Fruit fly (Drosophila melanogaster) Kc167 (cell line): Measurements from ENCODE around the gene CG31542.

Experiments
- h ChIP-seq: fragments of >200 bp; optimal IDR thresholded peaks from 3 replicates; lab custom pipeline; 2018; ENCODE audit warnings: missing external identifiers
- psq ChIP-seq: fragments of >200 bp; optimal IDR thresholded peaks from 2 replicates; lab custom pipeline; 2017; ENCODE audit warnings: missing external identifiers

dm6 chr3R:5414147-5414748 is 44.9 kb downstream of the CG31542 start, which contains the start of gene CG14669:
- no peak for TF ChIP-seq psq
- no peak for TF ChIP-seq h (lab: Kevin White, UChicago)
